Fruit fly (Drosophila melanogaster) whole organism, embryonic: Measurements from ENCODE around the gene TTLL6B.

ENCODE experiments used
- Asciz ChIP-seq: fragments of 200-800 bp; sonication (Bioruptor generic); optimal IDR thresholded peaks from 2 replicates; lab custom pipeline; 2017; ENCODE audit warnings: missing biosample characterization, mild to moderate bottlenecking, missing genetic modification characterization, missing genetic modification reagents
- CG12299 ChIP-seq: fragments of 200-800 bp; sonication (Bioruptor generic); optimal IDR thresholded peaks from 2 replicates; lab custom pipeline; 2018; ENCODE audit warnings: missing biosample characterization, mild to moderate bottlenecking, missing genetic modification characterization
- CG4328 ChIP-seq: fragments of 200-800 bp; sonication (Bioruptor generic); optimal IDR thresholded peaks from 3 replicates; lab custom pipeline; 2017; ENCODE audit warnings: missing biosample characterization, missing genetic modification reagents, missing genetic modification characterization
- Drgx ChIP-seq: fragments of 200-800 bp; sonication (Bioruptor generic); IDR thresholded peaks from 2 replicates; pipeline ENCODE4 v1.3.6; 2022; ENCODE audit warnings: missing biosample characterization, missing genetic modification characterization
- Tbp ChIP-seq: fragments of >200 bp; optimal IDR thresholded peaks from 2 replicates; lab custom pipeline; 2018; ENCODE audit warnings: missing biosample characterization, missing genetic modification characterization
- ac ChIP-seq: fragments of 200-800 bp; sonication (Bioruptor generic); optimal IDR thresholded peaks from 3 replicates; lab custom pipeline; 2017; ENCODE audit warnings: missing biosample characterization, mild to moderate bottlenecking, missing genetic modification characterization
- lab ChIP-seq: fragments of 200-800 bp; sonication (Bioruptor generic); optimal IDR thresholded peaks from 3 replicates; lab custom pipeline; 2017; ENCODE audit warnings: missing biosample characterization, missing genetic modification characterization, mild to moderate bottlenecking, moderate library complexity, missing genetic modification reagents
- pita ChIP-seq: fragments of 200-800 bp; sonication (Bioruptor generic); optimal IDR thresholded peaks from 2 replicates; lab custom pipeline; 2017; ENCODE audit warnings: missing biosample characterization, mild to moderate bottlenecking, missing genetic modification characterization

DNA sequence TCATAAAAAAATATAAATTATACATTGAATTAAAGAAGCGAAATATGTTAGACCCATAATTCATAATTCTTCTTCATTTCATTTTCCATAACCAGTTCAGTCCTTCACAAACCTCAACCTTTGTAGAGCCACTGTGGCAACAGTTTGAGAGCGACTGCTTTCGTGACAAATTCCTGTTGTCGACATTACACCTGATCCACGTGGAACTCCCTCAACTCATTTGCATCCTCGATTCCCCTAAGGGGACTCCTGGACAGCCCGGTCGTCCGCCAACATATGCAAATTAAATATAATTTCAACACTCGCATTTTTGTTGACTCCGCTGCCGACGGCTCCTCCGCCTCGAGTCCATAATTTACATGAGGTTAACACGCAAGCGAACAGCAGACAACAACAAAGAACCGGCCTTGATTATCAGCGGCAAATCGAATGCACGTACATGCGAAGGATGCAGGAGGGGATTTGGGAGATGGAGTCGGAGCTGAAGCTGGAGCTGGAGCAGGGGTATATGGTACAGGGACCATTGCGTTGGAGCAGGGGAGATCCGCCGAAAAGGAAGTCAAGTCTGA is 24.6 kb downstream of the TTLL6B start:
- no peak for TF ChIP-seq ac (GFP tag; lab: Kevin White, UChicago)
- no peak for TF ChIP-seq CG4328 (GFP tag; lab: Kevin White, UChicago)
- no peak for TF ChIP-seq Tbp (GFP tag; lab: Kevin White, UChicago)
- no peak for TF ChIP-seq pita
- no peak for TF ChIP-seq Drgx (GFP tag; lab: Robert Waterston, UW)
- no peak for TF ChIP-seq lab (GFP tag; lab: Kevin White, UChicago)
- TF ChIP-seq Asciz (GFP tag; lab: Kevin White, UChicago) = no peak
- no peak for TF ChIP-seq CG12299 (tag; lab: Kevin White, UChicago)
